Fruit fly (Drosophila melanogaster): ENCODE measurements around the gene RagA-B.

RagA-B gene

DNA sequence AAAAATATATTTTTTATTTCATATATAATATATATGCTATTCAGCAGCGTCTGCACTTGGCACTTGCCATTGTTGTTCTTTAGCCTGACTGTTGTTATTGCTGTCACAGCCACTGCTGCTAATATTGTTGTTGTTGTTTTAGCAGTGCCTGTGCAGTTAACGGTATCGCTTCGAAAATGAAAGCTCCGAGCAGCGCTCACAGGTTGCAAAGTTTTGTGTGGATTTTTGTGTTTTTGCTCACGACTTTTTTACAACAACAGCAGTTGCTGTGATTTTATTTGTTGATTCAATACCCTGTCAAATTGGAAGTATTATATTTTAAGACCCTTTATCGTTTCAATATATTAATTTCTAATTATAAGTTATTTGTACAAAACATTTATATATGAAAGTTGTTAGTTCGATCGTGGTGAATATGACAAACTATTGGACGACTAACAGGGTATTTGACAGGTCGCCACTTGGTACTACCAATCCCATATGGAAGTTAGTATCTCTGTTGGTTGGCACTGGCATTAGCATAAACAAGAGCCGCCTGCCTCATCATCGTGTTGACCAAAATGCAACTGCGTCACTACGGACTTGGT, 20.3 kb downstream of the RagA-B start (continued):
- TF ChIP-seq CG4707 (GFP tag; optimal IDR thresholded peaks at IDR 0.05) (peak; percentile 19), BEAF-32 (GFP tag; optimal IDR thresholded peaks at IDR 0.05) (no peak), pho (GFP tag; optimal IDR thresholded peaks at IDR 0.05) (no peak), Awh (GFP tag; IDR thresholded peaks at IDR 0.05) (peak; percentile 64; the same call in 1 of the 2 replicates), lov (optimal IDR thresholded peaks at IDR 0.05) (no peak), lov (GFP tag; IDR thresholded peaks at IDR 0.05) (no peak), schlank (tag; optimal IDR thresholded peaks at IDR 0.05) (no peak), CG10654 (GFP tag; optimal IDR thresholded peaks at IDR 0.05) (no peak), CG2678 (tag; optimal IDR thresholded peaks at IDR 0.05) (peak; percentile 57), CG10543 (GFP tag; optimal IDR thresholded peaks at IDR 0.05) (no peak), tll (GFP tag; optimal IDR thresholded peaks at IDR 0.05) (no peak), CG10462 (GFP tag; optimal IDR thresholded peaks at IDR 0.05) (no peak), mirr (GFP tag; optimal IDR thresholded peaks at IDR 0.05) (no peak), br (optimal IDR thresholded peaks at IDR 0.05) (no peak), sim (GFP tag; IDR thresholded peaks at IDR 0.05) (no peak), stwl (tag; optimal IDR thresholded peaks at IDR 0.05) (no peak), CG7928 (GFP tag; optimal IDR thresholded peaks at IDR 0.05) (no peak), eve (GFP tag; optimal IDR thresholded peaks at IDR 0.05) (peak in 1 of 2 experiments; percentile 11), Chrac-16 (GFP tag; optimal IDR thresholded peaks at IDR 0.05) (no peak), Sin3A (optimal IDR thresholded peaks at IDR 0.05) (no peak), CG1233 (GFP tag; optimal IDR thresholded peaks at IDR 0.05) (no peak), p53 (GFP tag; optimal IDR thresholded peaks at IDR 0.05) (no peak), amos (GFP tag; IDR thresholded peaks at IDR 0.05; ENCODE audit: partially characterized antibody) (no peak), CG18599 (GFP tag; optimal IDR thresholded peaks at IDR 0.05) (no peak), Dbx (GFP tag; IDR thresholded peaks at IDR 0.05) (no peak), CG1647 (GFP tag; optimal IDR thresholded peaks at IDR 0.05) (no peak), Kr (GFP tag; optimal IDR thresholded peaks at IDR 0.05) (no peak), CG31441 (GFP tag; IDR thresholded peaks at IDR 0.05) (peak; percentile 73), nerfin-1 (tag; optimal IDR thresholded peaks at IDR 0.05) (no peak), ap (GFP tag; IDR thresholded peaks at IDR 0.05) (no peak), Mad (GFP tag; optimal IDR thresholded peaks at IDR 0.05) (no peak), CG4360 (GFP tag; IDR thresholded peaks at IDR 0.05) (peak; percentile 63), vfl (GFP tag; optimal IDR thresholded peaks at IDR 0.05) (no peak), zen (tag; optimal IDR thresholded peaks at IDR 0.05) (no peak), cg (GFP tag; optimal IDR thresholded peaks at IDR 0.05) (no peak), crc (GFP tag; optimal IDR thresholded peaks at IDR 0.05) (no peak), dimm (GFP tag; IDR thresholded peaks at IDR 0.05) (0 out of 2 replicates have a peak, but pooled peaks have one; percentile 22), CG33557 (GFP tag; optimal IDR thresholded peaks at IDR 0.05) (no peak), CG9817 (tag; optimal IDR thresholded peaks at IDR 0.05) (no peak), CG18476 (GFP tag; optimal IDR thresholded peaks at IDR 0.05) (no peak), Drgx (GFP tag; IDR thresholded peaks at IDR 0.05) (0 out of 2 replicates have a peak, but pooled peaks have one; percentile 20), gce (GFP tag; IDR thresholded peaks at IDR 0.05) (no peak), CG4730 (GFP tag; IDR thresholded peaks at IDR 0.05) (0 out of 2 replicates have a peak, but pooled peaks have one; percentile 35), CG11695 (GFP tag; IDR thresholded peaks at IDR 0.05) (no peak), CG9876 (GFP tag; optimal IDR thresholded peaks at IDR 0.05) (no peak), CG3838 (GFP tag; optimal IDR thresholded peaks at IDR 0.05) (no peak), kah (GFP tag; optimal IDR thresholded peaks at IDR 0.05) (no peak), Blimp-1 (GFP tag; optimal IDR thresholded peaks at IDR 0.05) (peak; percentile 63), CG12104 (GFP tag; optimal IDR thresholded peaks at IDR 0.05) (no peak), Elba2 (GFP tag; optimal IDR thresholded peaks at IDR 0.05) (no peak), CG10209 (GFP tag; optimal IDR thresholded peaks at IDR 0.05) (no peak), jumu (GFP tag; optimal IDR thresholded peaks at IDR 0.05) (no peak)
